Fruit fly (Drosophila melanogaster): ENCODE data around the gene CG18048.

- no peak for TF ChIP-seq bab1 (GFP tag; optimal IDR thresholded peaks at IDR 0.05)
- TF ChIP-seq CG1620 (GFP tag; optimal IDR thresholded peaks at IDR 0.05) = no peak
- no peak for TF ChIP-seq pad (GFP tag; optimal IDR thresholded peaks at IDR 0.05)
- no peak for TF ChIP-seq Crg-1 (GFP tag; optimal IDR thresholded peaks at IDR 0.05)
- TF ChIP-seq CG12768 (GFP tag; optimal IDR thresholded peaks at IDR 0.05) = no peak
- TF ChIP-seq CG7045 (GFP tag; optimal IDR thresholded peaks at IDR 0.05) = no peak
- TF ChIP-seq ovo (GFP tag; optimal IDR thresholded peaks at IDR 0.05) = no peak
- no peak for TF ChIP-seq kay (GFP tag; ENCODE audit: borderline replicate concordance)
- TF ChIP-seq CG11617 (GFP tag; optimal IDR thresholded peaks at IDR 0.05) = no peak
- no peak for TF ChIP-seq tj (GFP tag; optimal IDR thresholded peaks at IDR 0.05)
- no peak for TF ChIP-seq Mnt (GFP tag; optimal IDR thresholded peaks at IDR 0.05)
- no peak for TF ChIP-seq cnc (optimal IDR thresholded peaks at IDR 0.05)
- no peak for TF ChIP-seq CG5204 (GFP tag; optimal IDR thresholded peaks at IDR 0.05)
- no peak for TF ChIP-seq Clk (GFP tag; optimal IDR thresholded peaks at IDR 0.05)
These were observed 4.2 kb upstream of the CG18048 start, which contains the start of gene CG17917 for dm6 chr3R:6341668-6342067.
